Fruit fly (Drosophila melanogaster) whole organism, embryonic: ENCODE measurements around the gene CG45544.

Experiments
- Adf1 ChIP-seq: fragments of 200-800 bp; sonication (Bioruptor generic); IDR thresholded peaks from 2 replicates; pipeline ENCODE4 v1.3.6; 2022; ENCODE audit warnings: missing biosample characterization, missing genetic modification characterization
- Bgb ChIP-seq: fragments of 200-800 bp; sonication (Bioruptor generic); IDR thresholded peaks from 2 replicates; pipeline ENCODE4 v1.3.6; 2022; ENCODE audit warnings: missing biosample characterization, missing genetic modification characterization; ENCODE audit not compliant: partially characterized antibody
- CG10147 ChIP-seq: fragments of 200-800 bp; sonication (Bioruptor generic); optimal IDR thresholded peaks from 2 replicates; lab custom pipeline; 2019; ENCODE audit warnings: missing biosample characterization, mild to moderate bottlenecking, missing genetic modification characterization, moderate library complexity
- CG1024 ChIP-seq: fragments of 200-800 bp; sonication (Bioruptor generic); IDR thresholded peaks from 2 replicates; pipeline ENCODE4 v1.3.6; 2022; ENCODE audit warnings: missing biosample characterization, missing genetic modification characterization
- CG10274 ChIP-seq: fragments of 200-800 bp; sonication (Bioruptor generic); optimal IDR thresholded peaks from 3 replicates; lab custom pipeline; 2017; ENCODE audit warnings: missing biosample characterization, mild to moderate bottlenecking, missing genetic modification characterization
- CG10321 ChIP-seq: fragments of 200-800 bp; sonication (Bioruptor generic); IDR thresholded peaks from 2 replicates; pipeline ENCODE4 v1.3.6; 2022; ENCODE audit warnings: missing biosample characterization, missing genetic modification characterization
- CG10543 ChIP-seq: fragments of 200-800 bp; sonication (Bioruptor generic); optimal IDR thresholded peaks from 3 replicates; lab custom pipeline; 2017; ENCODE audit warnings: missing biosample characterization, mild to moderate bottlenecking, missing genetic modification characterization, moderate library complexity
- CG10565 ChIP-seq: fragments of 200-800 bp; sonication (Bioruptor generic); optimal IDR thresholded peaks from 3 replicates; lab custom pipeline; 2016; ENCODE audit warnings: missing biosample characterization, mild to moderate bottlenecking, missing genetic modification characterization
- CG10979 ChIP-seq: fragments of 200-800 bp; sonication (Bioruptor generic); optimal IDR thresholded peaks from 2 replicates; lab custom pipeline; 2018; ENCODE audit warnings: missing biosample characterization, mild to moderate bottlenecking, missing genetic modification characterization, moderate library complexity
- CG12071 ChIP-seq: fragments of 200-800 bp; sonication (Bioruptor generic); optimal IDR thresholded peaks from 3 replicates; lab custom pipeline; 2018; ENCODE audit warnings: missing biosample characterization, mild to moderate bottlenecking, missing genetic modification characterization
- CG13287 ChIP-seq: fragments of 200-800 bp; sonication (Bioruptor generic); IDR thresholded peaks from 2 replicates; pipeline ENCODE4 v1.3.6; 2022; ENCODE audit warnings: missing biosample characterization, missing genetic modification characterization; ENCODE audit not compliant: partially characterized antibody
- CG13775 ChIP-seq: fragments of 200-800 bp; sonication (Bioruptor generic); optimal IDR thresholded peaks from 3 replicates; lab custom pipeline; 2017; ENCODE audit warnings: missing biosample characterization, mild to moderate bottlenecking, missing genetic modification characterization
- CG17568 ChIP-seq: fragments of 200-800 bp; sonication (Bioruptor generic); optimal IDR thresholded peaks from 2 replicates; lab custom pipeline; 2018; ENCODE audit warnings: missing biosample characterization, mild to moderate bottlenecking, missing genetic modification characterization, moderate library complexity
- CG4282 ChIP-seq: fragments of 200-800 bp; sonication (Bioruptor generic); optimal IDR thresholded peaks from 2 replicates; lab custom pipeline; 2016; ENCODE audit warnings: missing biosample characterization, missing genetic modification characterization
- CG4328 ChIP-seq: fragments of 200-800 bp; sonication (Bioruptor generic); optimal IDR thresholded peaks from 3 replicates; lab custom pipeline; 2017; ENCODE audit warnings: missing biosample characterization, missing genetic modification reagents, missing genetic modification characterization
- CG8388 ChIP-seq: fragments of 200-800 bp; sonication (Bioruptor generic); optimal IDR thresholded peaks from 2 replicates; lab custom pipeline; 2019; ENCODE audit warnings: missing biosample characterization, mild to moderate bottlenecking, missing genetic modification characterization, moderate library complexity
- CG9727 ChIP-seq: fragments of 200-800 bp; sonication (Bioruptor generic); optimal IDR thresholded peaks from 3 replicates; lab custom pipeline; 2017; ENCODE audit warnings: missing biosample characterization, mild to moderate bottlenecking, missing genetic modification characterization
- D ChIP-seq, 2 experiments: fragments of 200-800 bp in 1 of 2; fragments of >200 bp in 1 of 2; sonication (Bioruptor generic) in 1 of 2; optimal IDR thresholded peaks; 2 replicates in 1 of 2; 3 replicates in 1 of 2; lab custom pipeline; 2017; ENCODE audit warnings: mild to moderate bottlenecking in 1 of 2, missing biosample characterization in 1 of 2, missing genetic modification characterization in 1 of 2, missing genetic modification reagents in 1 of 2
- ERR ChIP-seq: fragments of 200-800 bp; sonication (Bioruptor generic); optimal IDR thresholded peaks from 2 replicates; lab custom pipeline; 2016; ENCODE audit warnings: missing biosample characterization, missing genetic modification characterization
- Elba2 ChIP-seq: fragments of 200-800 bp; sonication (Bioruptor generic); optimal IDR thresholded peaks from 3 replicates; lab custom pipeline; 2016; ENCODE audit warnings: missing biosample characterization, missing genetic modification characterization
- Hey ChIP-seq: fragments of 200-800 bp; sonication (Bioruptor generic); optimal IDR thresholded peaks from 3 replicates; lab custom pipeline; 2018; ENCODE audit warnings: missing biosample characterization, mild to moderate bottlenecking, missing genetic modification characterization
- Jarid2 ChIP-seq: fragments of 200-800 bp; sonication (Bioruptor generic); optimal IDR thresholded peaks from 3 replicates; lab custom pipeline; 2017; ENCODE audit warnings: mild to moderate bottlenecking, missing biosample characterization, missing genetic modification reagents, missing genetic modification characterization
- Max ChIP-seq: fragments of 200-800 bp; sonication (Bioruptor generic); optimal IDR thresholded peaks from 2 replicates; lab custom pipeline; 2016; ENCODE audit warnings: missing biosample characterization, mild to moderate bottlenecking, missing genetic modification characterization
- Med ChIP-seq: fragments of 200-800 bp; sonication (Bioruptor generic); peaks from one replicate; lab custom pipeline; 2016; ENCODE audit warnings: missing biosample characterization, missing genetic modification characterization, mild to moderate bottlenecking, inconsistent platforms, moderate library complexity
- Nf-YB ChIP-seq: fragments of 200-800 bp; sonication (Bioruptor generic); optimal IDR thresholded peaks from 3 replicates; lab custom pipeline; 2019; ENCODE audit warnings: missing biosample characterization, mild to moderate bottlenecking, missing genetic modification characterization, moderate library complexity
- NfI ChIP-seq: fragments of 200-800 bp; sonication (Bioruptor generic); optimal IDR thresholded peaks from 3 replicates; lab custom pipeline; 2018; ENCODE audit warnings: missing biosample characterization, mild to moderate bottlenecking, missing genetic modification characterization, moderate library complexity
- Oli ChIP-seq: fragments of 200-800 bp; sonication (Bioruptor generic); optimal IDR thresholded peaks from 2 replicates; lab custom pipeline; 2018; ENCODE audit warnings: missing biosample characterization, mild to moderate bottlenecking, missing genetic modification characterization, moderate library complexity
- Sin3A ChIP-seq: fragments of >200 bp; optimal IDR thresholded peaks from 2 replicates; lab custom pipeline; 2018
- TFAM ChIP-seq: fragments of 200-800 bp; sonication (Bioruptor generic); optimal IDR thresholded peaks from 2 replicates; lab custom pipeline; 2017; ENCODE audit warnings: missing biosample characterization, missing genetic modification characterization, inconsistent platforms
- Vsx1 ChIP-seq: fragments of 200-800 bp; sonication (Bioruptor generic); optimal IDR thresholded peaks from 2 replicates; lab custom pipeline; 2017; ENCODE audit warnings: missing biosample characterization, mild to moderate bottlenecking, missing genetic modification characterization, missing genetic modification reagents
- Xbp1 ChIP-seq: fragments of 200-800 bp; sonication (Bioruptor generic); optimal IDR thresholded peaks from 3 replicates; lab custom pipeline; 2016; ENCODE audit warnings: missing biosample characterization, mild to moderate bottlenecking, missing genetic modification characterization
- abd-A ChIP-seq: fragments of 200-800 bp; sonication (Bioruptor generic); optimal IDR thresholded peaks from 3 replicates; lab custom pipeline; 2019; ENCODE audit warnings: missing biosample characterization, mild to moderate bottlenecking, missing genetic modification characterization, moderate library complexity
- ci ChIP-seq: fragments of 200-800 bp; sonication (Bioruptor generic); IDR thresholded peaks from 3 replicates; pipeline ENCODE4 v1.3.6; 2022; ENCODE audit warnings: missing biosample characterization, missing genetic modification characterization
- crp ChIP-seq, 2 experiments: fragments of 200-800 bp; sonication (Bioruptor generic); optimal IDR thresholded peaks; 2 replicates in 1 of 2; 3 replicates in 1 of 2; lab custom pipeline; 2017; ENCODE audit warnings: missing biosample characterization in 2 of 2, missing genetic modification characterization in 2 of 2, mild to moderate bottlenecking in 1 of 2, moderate library complexity in 1 of 2
- emc ChIP-seq: fragments of 200-800 bp; sonication (Bioruptor generic); optimal IDR thresholded peaks from 2 replicates; lab custom pipeline; 2016; ENCODE audit warnings: missing biosample characterization, missing genetic modification characterization
- grau ChIP-seq: fragments of 200-800 bp; optimal IDR thresholded peaks from 3 replicates; lab custom pipeline; 2019; ENCODE audit warnings: missing biosample characterization, mild to moderate bottlenecking, missing genetic modification characterization, moderate library complexity
- phol ChIP-seq: fragments of 200-800 bp; sonication (Bioruptor generic); optimal IDR thresholded peaks from 3 replicates; lab custom pipeline; 2018; ENCODE audit warnings: missing biosample characterization, mild to moderate bottlenecking, missing genetic modification characterization, moderate library complexity
- sd ChIP-seq: fragments of 200-800 bp; sonication (Bioruptor generic); optimal IDR thresholded peaks from 3 replicates; lab custom pipeline; 2018; ENCODE audit warnings: missing biosample characterization, mild to moderate bottlenecking, missing genetic modification characterization, moderate library complexity
- shn ChIP-seq: fragments of 200-800 bp; sonication (Bioruptor generic); optimal IDR thresholded peaks from 3 replicates; lab custom pipeline; 2016; ENCODE audit warnings: missing biosample characterization, missing genetic modification characterization
- sim ChIP-seq: fragments of 200-800 bp; sonication (Bioruptor generic); IDR thresholded peaks from 2 replicates; pipeline ENCODE4 v1.3.6; 2022; ENCODE audit warnings: missing biosample characterization, missing genetic modification characterization
- sna ChIP-seq: fragments of 200-800 bp; sonication (Bioruptor generic); IDR thresholded peaks from 2 replicates; pipeline ENCODE4 v1.3.6; 2022; ENCODE audit warnings: missing biosample characterization, missing genetic modification characterization; ENCODE audit not compliant: partially characterized antibody
- tgo ChIP-seq: fragments of 200-800 bp; sonication (Bioruptor generic); IDR thresholded peaks from 3 replicates; pipeline ENCODE4 v1.3.6; 2022; ENCODE audit warnings: missing biosample characterization, missing genetic modification characterization
- trem ChIP-seq: fragments of 200-800 bp; optimal IDR thresholded peaks from 3 replicates; lab custom pipeline; 2019; ENCODE audit warnings: missing biosample characterization, mild to moderate bottlenecking, missing genetic modification characterization, moderate library complexity
- ttk ChIP-seq: fragments of 200-800 bp; sonication (Bioruptor generic); IDR thresholded peaks from 2 replicates; pipeline ENCODE4 v2.1.2; 2022; ENCODE audit warnings: missing biosample characterization, missing genetic modification characterization
- tup ChIP-seq: fragments of 200-800 bp; sonication (Bioruptor generic); optimal IDR thresholded peaks from 2 replicates; lab custom pipeline; 2016; ENCODE audit warnings: missing biosample characterization, mild to moderate bottlenecking, missing genetic modification characterization, moderate library complexity
- unc-4 ChIP-seq: fragments of 200-800 bp; sonication (Bioruptor generic); IDR thresholded peaks from 2 replicates; pipeline ENCODE4 v1.3.6; 2022; ENCODE audit warnings: missing biosample characterization, missing genetic modification characterization; ENCODE audit not compliant: partially characterized antibody
- vfl ChIP-seq: fragments of 200-800 bp; sonication (Bioruptor generic); optimal IDR thresholded peaks from 2 replicates; lab custom pipeline; 2016; ENCODE audit warnings: missing biosample characterization, missing genetic modification characterization
- zf30C ChIP-seq: fragments of 200-800 bp; sonication (Bioruptor generic); optimal IDR thresholded peaks from 3 replicates; lab custom pipeline; 2018; ENCODE audit warnings: missing biosample characterization, mild to moderate bottlenecking, missing genetic modification characterization

Gene CG45544

DNA sequence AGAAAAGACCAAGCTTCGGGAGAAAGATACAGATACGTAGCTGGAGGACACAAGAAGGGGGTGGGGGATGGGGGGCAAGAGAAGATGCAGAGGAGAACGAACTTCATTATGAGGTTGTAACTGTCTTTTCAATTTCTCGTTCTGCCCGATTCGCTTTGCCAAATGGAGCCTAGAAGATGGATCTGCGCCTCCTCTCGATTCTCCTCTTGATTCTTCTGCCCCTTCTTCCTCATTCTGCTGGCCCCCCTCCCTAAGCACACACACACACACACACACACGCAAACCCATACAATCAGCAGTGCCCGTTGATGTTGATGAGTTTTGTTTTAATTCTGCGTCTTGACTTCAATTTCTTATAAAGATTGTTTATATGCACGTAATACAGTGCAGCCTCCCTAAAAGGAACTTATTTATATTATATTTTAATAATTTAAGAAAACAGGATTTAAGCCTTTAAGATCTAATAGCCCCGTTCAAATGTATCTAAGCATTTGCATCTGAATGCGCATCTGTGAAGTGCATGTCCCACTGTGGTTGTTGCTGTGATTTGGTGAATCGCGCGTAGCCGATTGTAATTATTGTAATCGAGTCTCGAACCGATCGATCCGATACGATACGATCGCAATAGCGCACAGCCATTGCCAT, 49.2 kb upstream of the CG45544 start (continued):
- TF ChIP-seq grau (tag; lab: Kevin White, UChicago) (peak; percentile 91), crp (GFP tag; optimal IDR thresholded peaks at IDR 0.05; lab: Kevin White, UChicago) (no peak), shn (no peak), ci (peak; percentile 77), CG1024 (GFP tag; lab: Robert Waterston, UW) (peak; percentile 47; the same call in 1 of the 2 replicates), D (optimal IDR thresholded peaks at IDR 0.05; lab: Kevin White, UChicago) (no peak), D (GFP tag; optimal IDR thresholded peaks at IDR 0.05; lab: Kevin White, UChicago) (peak; percentile 44), Jarid2 (no peak), Vsx1 (GFP tag; lab: Kevin White, UChicago) (peak; percentile 19), CG13775 (GFP tag; lab: Kevin White, UChicago) (peak; percentile 16), tup (GFP tag; lab: Kevin White, UChicago) (no peak), Sin3A (lab: Kevin White, UChicago) (no peak), CG10543 (GFP tag; lab: Kevin White, UChicago) (peak; percentile 12), Bgb (GFP tag; lab: Robert Waterston, UW) (no peak), NfI (GFP tag; lab: Kevin White, UChicago) (peak; percentile 73), TFAM (GFP tag; lab: Kevin White, UChicago) (no peak), Hey (no peak), CG12071 (GFP tag; lab: Kevin White, UChicago) (peak; percentile 40), Xbp1 (GFP tag; lab: Kevin White, UChicago) (peak; percentile 65), CG4282 (GFP tag; lab: Kevin White, UChicago) (no peak), sd (no peak), zf30C (GFP tag; lab: Kevin White, UChicago) (no peak), CG10979 (peak; percentile 45), phol (tag; lab: Kevin White, UChicago) (peak; percentile 60), Elba2 (no peak), Nf-YB (GFP tag; lab: Kevin White, UChicago) (peak; percentile 0), CG9727 (GFP tag; lab: Kevin White, UChicago) (peak; percentile 9), Adf1 (GFP tag; lab: Robert Waterston, UW) (0 out of 2 replicates have a peak, but pooled peaks have one; percentile 33), Max (GFP tag; lab: Kevin White, UChicago) (peak; percentile 0), ERR (GFP tag; lab: Kevin White, UChicago) (no peak), abd-A (tag; lab: Kevin White, UChicago) (no peak), sim (GFP tag; lab: Robert Waterston, UW) (no peak), trem (tag; lab: Kevin White, UChicago) (no peak), Oli (tag; lab: Kevin White, UChicago) (peak; percentile 67), CG4328 (peak; percentile 3), Med (peak; percentile 80), sna (no peak), CG10274 (GFP tag; lab: Kevin White, UChicago) (peak; percentile 23), vfl (no peak), CG13287 (GFP tag; lab: Robert Waterston, UW) (no peak), CG10147 (GFP tag; lab: Kevin White, UChicago) (peak; percentile 32), CG10565 (GFP tag; lab: Kevin White, UChicago) (no peak), ttk (peak; percentile 60), CG17568 (GFP tag; lab: Kevin White, UChicago) (peak; percentile 23), CG10321 (GFP tag; lab: Robert Waterston, UW) (peak; percentile 26; the same call in 1 of the 2 replicates), tgo (GFP tag; lab: Robert Waterston, UW) (peak; percentile 81), unc-4 (no peak), emc (GFP tag; lab: Kevin White, UChicago) (no peak), CG8388 (GFP tag; lab: Kevin White, UChicago) (peak; percentile 36)
